Worm (Caenorhabditis elegans): ENCODE measurements around the gene B0303.11.

The B0303.11 gene

DNA sequence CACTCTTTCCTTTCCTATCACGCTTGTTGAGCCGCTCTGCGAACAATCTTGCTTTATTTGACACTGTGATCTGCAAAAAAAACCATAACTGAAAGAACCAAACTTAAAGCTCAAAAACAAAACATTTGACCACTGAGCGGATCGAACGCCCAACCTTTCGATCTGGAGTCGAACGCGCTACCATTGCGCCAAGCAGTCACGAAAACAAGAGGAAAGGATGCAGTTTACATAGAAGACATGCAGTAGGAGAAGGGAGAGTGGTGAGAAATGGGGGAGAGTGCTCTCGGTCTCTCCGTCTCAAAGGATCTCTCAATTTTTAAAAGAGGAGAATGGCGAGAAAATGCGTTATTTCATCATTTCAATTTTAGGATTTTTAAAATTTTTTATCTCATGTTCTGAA, 31.8 kb downstream of the B0303.11 start:
- TF ChIP-seq ceh-6 (GFP tag; optimal IDR thresholded peaks at IDR 0.05) (peak; percentile 95), ceh-18 (tag; optimal IDR thresholded peaks at IDR 0.05) (peak; percentile 90), ceh-31 (tag; optimal IDR thresholded peaks at IDR 0.05) (peak; percentile 73), fkh-6 (tag; optimal IDR thresholded peaks at IDR 0.05) (peak; percentile 94), tbx-2 (tag; optimal IDR thresholded peaks at IDR 0.05) (peak; percentile 92), odd-2 (tag; optimal IDR thresholded peaks at IDR 0.05) (peak; percentile 86), sox-2 (GFP tag; IDR thresholded peaks at IDR 0.05) (peak; percentile 86), pat-9 (tag; optimal IDR thresholded peaks at IDR 0.05) (peak; percentile 93), eyg-1 (tag; optimal IDR thresholded peaks at IDR 0.05) (peak; percentile 97), elt-4 (tag; optimal IDR thresholded peaks at IDR 0.05) (peak; percentile 63), ceh-22 (tag; optimal IDR thresholded peaks at IDR 0.05) (no peak), dmd-4 (tag; optimal IDR thresholded peaks at IDR 0.05; ENCODE audit: borderline replicate concordance) (peak; percentile 91), pha-4 (tag; optimal IDR thresholded peaks at IDR 0.05) (no peak), tbx-7 (tag; optimal IDR thresholded peaks at IDR 0.05) (peak; percentile 62), pros-1 (tag; optimal IDR thresholded peaks at IDR 0.05) (peak; percentile 37), ztf-16 (tag; optimal IDR thresholded peaks at IDR 0.05) (peak; percentile 93), ttx-3 (tag; optimal IDR thresholded peaks at IDR 0.05) (peak; percentile 88), npax-4 (tag; optimal IDR thresholded peaks at IDR 0.05) (peak; percentile 81), hlh-30 (tag; optimal IDR thresholded peaks at IDR 0.05; ENCODE audit: insufficient read depth) (peak; percentile 80), nhr-11 (tag; optimal IDR thresholded peaks at IDR 0.05) (no peak), ceh-34 (tag; optimal IDR thresholded peaks at IDR 0.05) (peak; percentile 97), K09A11.1 (tag; optimal IDR thresholded peaks at IDR 0.05; ENCODE audit: insufficient read depth) (peak; percentile 91), ceh-45 (GFP tag; IDR thresholded peaks at IDR 0.05) (peak; percentile 91), ceh-48 (tag; optimal IDR thresholded peaks at IDR 0.05) (peak; percentile 84), C08G9.2 (tag; optimal IDR thresholded peaks at IDR 0.05) (peak; percentile 90), pag-3 (tag; optimal IDR thresholded peaks at IDR 0.05; ENCODE audit: borderline replicate concordance) (peak; percentile 77), hlh-15 (tag; optimal IDR thresholded peaks at IDR 0.05) (peak; percentile 92), madf-2 (tag; optimal IDR thresholded peaks at IDR 0.05) (peak; percentile 94), T23F11.4 (GFP tag; optimal IDR thresholded peaks at IDR 0.05) (peak; percentile 94), ceh-2 (tag; optimal IDR thresholded peaks at IDR 0.05) (peak; percentile 84), ceh-9 (tag; optimal IDR thresholded peaks at IDR 0.05) (peak; percentile 83), ceh-24 (tag; optimal IDR thresholded peaks at IDR 0.05) (peak; percentile 81), mec-3 (tag; optimal IDR thresholded peaks at IDR 0.05; ENCODE audit: borderline replicate concordance) (peak; percentile 90), pax-1 (tag; optimal IDR thresholded peaks at IDR 0.05) (no peak), zip-5 (tag; optimal IDR thresholded peaks at IDR 0.05) (peak; percentile 88), fax-1 (tag; optimal IDR thresholded peaks at IDR 0.05) (peak; percentile 89), ceh-19 (GFP tag; optimal IDR thresholded peaks at IDR 0.05) (peak; percentile 95), Y22D7AL.16 (tag; optimal IDR thresholded peaks at IDR 0.05) (peak; percentile 90), lin-11 (tag; optimal IDR thresholded peaks at IDR 0.05) (peak; percentile 92), gmeb-2 (tag; optimal IDR thresholded peaks at IDR 0.05) (peak; percentile 95), sdc-2 (tag; optimal IDR thresholded peaks at IDR 0.05) (peak; percentile 86), pha-2 (tag; optimal IDR thresholded peaks at IDR 0.05) (peak; percentile 93), ref-2 (tag; optimal IDR thresholded peaks at IDR 0.05) (peak; percentile 93), che-1 (tag; optimal IDR thresholded peaks at IDR 0.05) (peak; percentile 94), unc-3 (GFP tag; conservative IDR thresholded peaks at IDR 0.05) (peak; percentile 94), unc-3 (tag; optimal IDR thresholded peaks at IDR 0.05) (peak; percentile 89), sox-4 (tag; optimal IDR thresholded peaks at IDR 0.05) (peak; percentile 95), ets-4 (tag; optimal IDR thresholded peaks at IDR 0.05) (peak; percentile 26), elt-2 (tag; optimal IDR thresholded peaks at IDR 0.05) (peak; percentile 96), hlh-8 (tag; optimal IDR thresholded peaks at IDR 0.05) (peak; percentile 77), fkh-10 (GFP tag; optimal IDR thresholded peaks at IDR 0.05) (peak; percentile 42), ama-1 (optimal IDR thresholded peaks at IDR 0.05) (no peak), unc-86 (tag; optimal IDR thresholded peaks at IDR 0.05) (peak; percentile 93), ceh-30 (tag; optimal IDR thresholded peaks at IDR 0.05) (peak; percentile 16)

Measured in whole organism, late embryonic.